Fruit fly (Drosophila melanogaster) whole organism, embryonic: ENCODE data around the gene CG32939.
A peak's percentile ranks its signal among the peaks of the same experiment; 100 is the strongest.

Experiments used
- Asciz ChIP-seq: fragments of 200-800 bp; sonication (Bioruptor generic); optimal IDR thresholded peaks from 2 replicates; lab custom pipeline; 2017; ENCODE audit warnings: missing biosample characterization, mild to moderate bottlenecking, missing genetic modification characterization, missing genetic modification reagents
- Atf3 ChIP-seq: fragments of 200-800 bp; sonication (Bioruptor generic); optimal IDR thresholded peaks from 3 replicates; lab custom pipeline; 2016; ENCODE audit warnings: missing biosample characterization, missing genetic modification characterization
- Atf6 ChIP-seq: fragments of 200-800 bp; sonication (Bioruptor generic); IDR thresholded peaks from 2 replicates; pipeline ENCODE4 v1.3.6; 2022; ENCODE audit warnings: missing biosample characterization, missing genetic modification characterization
- CG11398 ChIP-seq: fragments of 200-800 bp; sonication (Bioruptor generic); optimal IDR thresholded peaks from 2 replicates; lab custom pipeline; 2016; ENCODE audit warnings: missing biosample characterization, missing genetic modification characterization
- CG12744 ChIP-seq: fragments of 200-800 bp; sonication (Bioruptor generic); optimal IDR thresholded peaks from 2 replicates; lab custom pipeline; 2016; ENCODE audit warnings: missing biosample characterization, missing genetic modification characterization
- CG1602 ChIP-seq: fragments of 200-800 bp; sonication (Bioruptor generic); optimal IDR thresholded peaks from 3 replicates; lab custom pipeline; 2016; ENCODE audit warnings: missing biosample characterization, missing genetic modification characterization
- CG1603 ChIP-seq: fragments of 200-800 bp; sonication (Bioruptor generic); optimal IDR thresholded peaks from 2 replicates; lab custom pipeline; 2019; ENCODE audit warnings: missing biosample characterization, mild to moderate bottlenecking, missing genetic modification characterization, moderate library complexity
- CG16813 ChIP-seq: fragments of 200-800 bp; sonication (Bioruptor generic); IDR thresholded peaks from 3 replicates; pipeline ENCODE4 v1.3.6; 2022; ENCODE audit warnings: missing biosample characterization, missing genetic modification characterization; ENCODE audit not compliant: partially characterized antibody
- CG33213 ChIP-seq: fragments of 200-800 bp; sonication (Bioruptor generic); optimal IDR thresholded peaks from 3 replicates; lab custom pipeline; 2016; ENCODE audit warnings: missing biosample characterization, missing genetic modification characterization
- CG6175 ChIP-seq: fragments of 200-800 bp; sonication (Bioruptor generic); IDR thresholded peaks from 3 replicates; pipeline ENCODE4 v1.3.6; 2022; ENCODE audit warnings: missing biosample characterization, missing genetic modification characterization
- CG7963 ChIP-seq: fragments of 200-800 bp; sonication (Bioruptor generic); IDR thresholded peaks from 3 replicates; pipeline ENCODE4 v1.3.6; 2022; ENCODE audit warnings: missing biosample characterization, missing genetic modification characterization; ENCODE audit not compliant: partially characterized antibody
- CG8478 ChIP-seq: fragments of >200 bp; optimal IDR thresholded peaks from 2 replicates; lab custom pipeline; 2018
- CG9437 ChIP-seq: fragments of 200-800 bp; sonication (Bioruptor generic); optimal IDR thresholded peaks from 2 replicates; lab custom pipeline; 2018; ENCODE audit warnings: missing biosample characterization, mild to moderate bottlenecking, missing genetic modification characterization
- CG9727 ChIP-seq: fragments of 200-800 bp; sonication (Bioruptor generic); optimal IDR thresholded peaks from 3 replicates; lab custom pipeline; 2017; ENCODE audit warnings: missing biosample characterization, mild to moderate bottlenecking, missing genetic modification characterization
- Camta ChIP-seq: fragments of 200-800 bp; sonication (Bioruptor generic); optimal IDR thresholded peaks from 2 replicates; lab custom pipeline; 2016; ENCODE audit warnings: missing biosample characterization, missing genetic modification characterization
- CkIIα-i1 ChIP-seq: fragments of 200-800 bp; sonication (Bioruptor generic); IDR thresholded peaks from 2 replicates; pipeline ENCODE4 v1.3.6; 2022; ENCODE audit warnings: missing biosample characterization, missing genetic modification characterization
- Dip3 ChIP-seq: fragments of 200-800 bp; sonication (Bioruptor generic); optimal IDR thresholded peaks from 3 replicates; lab custom pipeline; 2016; ENCODE audit warnings: missing biosample characterization, missing genetic modification characterization
- Doc3 ChIP-seq: fragments of 200-800 bp; sonication (Bioruptor generic); IDR thresholded peaks from 3 replicates; pipeline ENCODE4 v1.3.6; 2022; ENCODE audit warnings: missing biosample characterization, missing genetic modification characterization; ENCODE audit not compliant: partially characterized antibody
- E2f1 ChIP-seq: fragments of 200-800 bp; sonication (Bioruptor generic); IDR thresholded peaks from 2 replicates; pipeline ENCODE4 v1.3.6; 2022; ENCODE audit warnings: missing biosample characterization, missing genetic modification characterization
- GATAe ChIP-seq: fragments of 200-800 bp; sonication (Bioruptor generic); conservative IDR thresholded peaks from 2 replicates; pipeline ENCODE4 v1.3.6; 2022; ENCODE audit warnings: missing biosample characterization, missing genetic modification characterization
- HLHmδ ChIP-seq: fragments of 200-800 bp; sonication (Bioruptor generic); optimal IDR thresholded peaks from 2 replicates; lab custom pipeline; 2018; ENCODE audit warnings: missing biosample characterization, mild to moderate bottlenecking, missing genetic modification characterization, moderate library complexity
- Hmx ChIP-seq: fragments of 200-800 bp; sonication (Bioruptor generic); optimal IDR thresholded peaks from 2 replicates; lab custom pipeline; 2016; ENCODE audit warnings: missing biosample characterization, missing genetic modification characterization
- Hr39 ChIP-seq: fragments of >200 bp; optimal IDR thresholded peaks from 2 replicates; lab custom pipeline; 2017
- Lpt ChIP-seq: fragments of >200 bp; optimal IDR thresholded peaks from 2 replicates; lab custom pipeline; 2018; ENCODE audit warnings: missing biosample characterization, missing genetic modification characterization
- Mrtf ChIP-seq: fragments of 200-800 bp; sonication (Bioruptor generic); IDR thresholded peaks from 3 replicates; pipeline ENCODE4 v1.3.6; 2022; ENCODE audit warnings: missing biosample characterization, missing genetic modification characterization
- Myb ChIP-seq: fragments of 200-800 bp; sonication (Bioruptor generic); optimal IDR thresholded peaks from 2 replicates; lab custom pipeline; 2016; ENCODE audit warnings: missing biosample characterization, missing genetic modification characterization
- NC2α ChIP-seq: fragments of 200-800 bp; sonication (Bioruptor generic); optimal IDR thresholded peaks from 2 replicates; lab custom pipeline; 2016; ENCODE audit warnings: missing biosample characterization, missing genetic modification characterization
- NK7.1 ChIP-seq: fragments of 200-800 bp; sonication (Bioruptor generic); optimal IDR thresholded peaks from 3 replicates; lab custom pipeline; 2016; ENCODE audit warnings: missing biosample characterization, missing genetic modification characterization
- Oaz ChIP-seq: fragments of 200-800 bp; sonication (Bioruptor generic); IDR thresholded peaks from 2 replicates; pipeline ENCODE4 v1.3.6; 2022; ENCODE audit warnings: missing biosample characterization, missing genetic modification characterization
- Oli ChIP-seq: fragments of 200-800 bp; sonication (Bioruptor generic); optimal IDR thresholded peaks from 2 replicates; lab custom pipeline; 2018; ENCODE audit warnings: missing biosample characterization, mild to moderate bottlenecking, missing genetic modification characterization, moderate library complexity
- Pdp1 ChIP-seq, 2 experiments: fragments of 200-800 bp; sonication (Bioruptor generic); optimal IDR thresholded peaks; 3 replicates each; lab custom pipeline; 2016; ENCODE audit warnings: missing biosample characterization in 2 of 2, missing genetic modification characterization in 2 of 2, mild to moderate bottlenecking in 1 of 2, moderate library complexity in 1 of 2
- Rfx ChIP-seq: fragments of 200-800 bp; sonication (Bioruptor generic); IDR thresholded peaks from 2 replicates; pipeline ENCODE4 v1.3.6; 2022; ENCODE audit warnings: missing biosample characterization, missing genetic modification characterization
- Six4 ChIP-seq: fragments of 200-800 bp; sonication (Bioruptor generic); optimal IDR thresholded peaks from 2 replicates; lab custom pipeline; 2016; ENCODE audit warnings: missing biosample characterization, missing genetic modification characterization
- az2 ChIP-seq: fragments of 200-800 bp; sonication (Bioruptor generic); optimal IDR thresholded peaks from 3 replicates; lab custom pipeline; 2016; ENCODE audit warnings: missing biosample characterization, missing genetic modification characterization
- bcd ChIP-seq: fragments of 200-800 bp; sonication (Bioruptor generic); optimal IDR thresholded peaks from 2 replicates; lab custom pipeline; 2017; ENCODE audit warnings: missing biosample characterization, mild to moderate bottlenecking, missing genetic modification characterization
- btn ChIP-seq: fragments of 200-800 bp; sonication (Bioruptor generic); optimal IDR thresholded peaks from 2 replicates; lab custom pipeline; 2016; ENCODE audit warnings: missing biosample characterization, missing genetic modification characterization
- crc ChIP-seq: fragments of 200-800 bp; sonication (Bioruptor generic); optimal IDR thresholded peaks from 2 replicates; lab custom pipeline; 2016; ENCODE audit warnings: missing biosample characterization, missing genetic modification characterization
- crp ChIP-seq, 2 experiments: fragments of 200-800 bp; sonication (Bioruptor generic); optimal IDR thresholded peaks; 2 replicates in 1 of 2; 3 replicates in 1 of 2; lab custom pipeline; 2017; ENCODE audit warnings: missing biosample characterization in 2 of 2, missing genetic modification characterization in 2 of 2, mild to moderate bottlenecking in 1 of 2, moderate library complexity in 1 of 2
- hb ChIP-seq: fragments of 200-800 bp; sonication (Bioruptor generic); IDR thresholded peaks from 3 replicates; pipeline ENCODE4 v1.3.6; 2022; ENCODE audit warnings: missing biosample characterization, missing genetic modification characterization; ENCODE audit not compliant: partially characterized antibody
- kay ChIP-seq: fragments of 200-800 bp; sonication (Bioruptor generic); optimal IDR thresholded peaks from 2 replicates; lab custom pipeline; 2016; ENCODE audit warnings: missing biosample characterization, missing genetic modification characterization
- klu ChIP-seq: fragments of 200-800 bp; sonication (Bioruptor generic); IDR thresholded peaks from 2 replicates; pipeline ENCODE4 v1.3.6; 2022; ENCODE audit warnings: missing biosample characterization, missing genetic modification characterization
- lmd ChIP-seq: fragments of 200-800 bp; sonication (Bioruptor generic); IDR thresholded peaks from 2 replicates; pipeline ENCODE4 v1.3.6; 2022; ENCODE audit warnings: missing biosample characterization, missing genetic modification characterization
- luna ChIP-seq: fragments of 200-800 bp; sonication (Bioruptor generic); optimal IDR thresholded peaks from 2 replicates; lab custom pipeline; 2016; ENCODE audit warnings: missing biosample characterization, missing genetic modification characterization
- oc ChIP-seq: fragments of 200-800 bp; sonication (Bioruptor generic); optimal IDR thresholded peaks from 2 replicates; lab custom pipeline; 2018; ENCODE audit warnings: missing biosample characterization, mild to moderate bottlenecking, missing genetic modification characterization, moderate library complexity
- otp ChIP-seq: fragments of 200-800 bp; sonication (Bioruptor generic); IDR thresholded peaks from 3 replicates; pipeline ENCODE4, ENCODE4 v1.3.6; 2022; ENCODE audit warnings: missing biosample characterization, missing genetic modification characterization
- ranshi ChIP-seq: fragments of 200-800 bp; sonication (Bioruptor generic); IDR thresholded peaks from 2 replicates; pipeline ENCODE4 v1.3.6; 2022; ENCODE audit warnings: missing biosample characterization, missing genetic modification characterization
- sc ChIP-seq, 3 experiments: fragments of >200 bp in 2 of 3; fragments of 200-800 bp in 1 of 3; sonication (Bioruptor generic) in 1 of 3; optimal IDR thresholded peaks; 2 replicates in 2 of 3; 3 replicates in 1 of 3; lab custom pipeline; 2017; ENCODE audit warnings: mild to moderate bottlenecking in 1 of 3, missing biosample characterization in 1 of 3, missing genetic modification characterization in 1 of 3, missing genetic modification reagents in 1 of 3
- slou ChIP-seq: fragments of 200-800 bp; sonication (Bioruptor generic); optimal IDR thresholded peaks from 3 replicates; lab custom pipeline; 2016; ENCODE audit warnings: missing biosample characterization, missing genetic modification characterization
- sr ChIP-seq: fragments of 200-800 bp; sonication (Bioruptor generic); IDR thresholded peaks from 3 replicates; pipeline ENCODE4 v1.3.6; 2022; ENCODE audit warnings: missing biosample characterization, missing genetic modification characterization
- tap ChIP-seq: fragments of 200-800 bp; optimal IDR thresholded peaks from 3 replicates; lab custom pipeline; 2019; ENCODE audit warnings: missing biosample characterization, mild to moderate bottlenecking, missing genetic modification characterization, moderate library complexity
- unpg ChIP-seq: fragments of 200-800 bp; sonication (Bioruptor generic); optimal IDR thresholded peaks from 3 replicates; lab custom pipeline; 2018; ENCODE audit warnings: missing biosample characterization, mild to moderate bottlenecking, missing genetic modification characterization, moderate library complexity
- zfh1 ChIP-seq: fragments of 200-800 bp; sonication (Bioruptor generic); IDR thresholded peaks from 3 replicates; pipeline ENCODE4 v1.3.6; 2022; ENCODE audit warnings: missing biosample characterization, missing genetic modification characterization

Gene CG32939

dm6 chr3R:9677734-9678341 lies 15.0 kb upstream of the CG32939 start, which contains the start of gene p23 (continued):
- no peak for TF ChIP-seq otp
- TF ChIP-seq oc (tag; lab: Kevin White, UChicago), result no peak
- TF ChIP-seq Oaz (GFP tag; lab: Robert Waterston, UW), result no peak
- TF ChIP-seq CG8478 (lab: Kevin White, UChicago), result no peak
- TF ChIP-seq sr (GFP tag; lab: Robert Waterston, UW), result no peak
- TF ChIP-seq Asciz (GFP tag; lab: Kevin White, UChicago), result no peak
- TF ChIP-seq az2 (GFP tag; lab: Kevin White, UChicago), result no peak
- no peak for TF ChIP-seq slou
- no peak for TF ChIP-seq lmd (GFP tag; lab: Robert Waterston, UW)
- no peak for TF ChIP-seq sc (optimal IDR thresholded peaks at IDR 0.05; lab: Kevin White, UChicago)
- no peak for TF ChIP-seq sc (GFP tag; optimal IDR thresholded peaks at IDR 0.05; lab: Kevin White, UChicago)
- TF ChIP-seq GATAe (GFP tag; lab: Robert Waterston, UW), result no peak
- no peak for TF ChIP-seq luna (GFP tag; lab: Kevin White, UChicago)
- no peak for TF ChIP-seq CG6175 (GFP tag; lab: Robert Waterston, UW)
- no peak for TF ChIP-seq Dip3
- no peak for TF ChIP-seq HLHmδ (GFP tag; lab: Kevin White, UChicago)
- TF ChIP-seq CG12744 (GFP tag; lab: Kevin White, UChicago), result no peak
- no peak for TF ChIP-seq Hmx (GFP tag; lab: Kevin White, UChicago)
- no peak for TF ChIP-seq CG11398 (GFP tag; lab: Kevin White, UChicago)
- no peak; the same call in 2 of the 3 replicates for TF ChIP-seq zfh1
- no peak for TF ChIP-seq NK7.1 (GFP tag; lab: Kevin White, UChicago)
- no peak for TF ChIP-seq Doc3 (GFP tag; lab: Robert Waterston, UW)
- TF ChIP-seq Oli (tag; lab: Kevin White, UChicago), result no peak
- no peak for TF ChIP-seq Hr39 (lab: Kevin White, UChicago)
- no peak for TF ChIP-seq CG9727
- TF ChIP-seq CG1603, result peak; percentile 86
- TF ChIP-seq btn, result no peak
- TF ChIP-seq CG9437 (GFP tag; lab: Kevin White, UChicago), result peak; percentile 58
- no peak for TF ChIP-seq ranshi (GFP tag; lab: Robert Waterston, UW)
- TF ChIP-seq Rfx (GFP tag; lab: Robert Waterston, UW), result peak; percentile 63
- no peak for TF ChIP-seq Camta (GFP tag; lab: Kevin White, UChicago)
- no peak for TF ChIP-seq Atf3 (GFP tag; lab: Kevin White, UChicago)
- no peak for TF ChIP-seq CG1602 (GFP tag; lab: Kevin White, UChicago)
- no peak for TF ChIP-seq unpg (GFP tag; lab: Kevin White, UChicago)
- TF ChIP-seq hb (GFP tag; lab: Robert Waterston, UW), result no peak
- peak; percentile 69 for TF ChIP-seq CG33213 (GFP tag; lab: Kevin White, UChicago)
- peak; percentile 81 for TF ChIP-seq Myb (GFP tag; lab: Kevin White, UChicago)
- TF ChIP-seq crp (GFP tag; optimal IDR thresholded peaks at IDR 0.05; lab: Kevin White, UChicago), result peak in 1 of 2 experiments; percentile 11
- TF ChIP-seq kay (GFP tag; lab: Kevin White, UChicago), result no peak
- peak; percentile 62 for TF ChIP-seq CG16813 (GFP tag; lab: Robert Waterston, UW)
- no peak for TF ChIP-seq CG7963 (GFP tag; lab: Robert Waterston, UW)
- TF ChIP-seq tap, result no peak
- no peak for TF ChIP-seq Six4
- TF ChIP-seq crc, result no peak
- no peak for TF ChIP-seq E2f1 (GFP tag; lab: Robert Waterston, UW)
- TF ChIP-seq CkIIα-i1 (GFP tag; lab: Robert Waterston, UW), result no peak
- TF ChIP-seq bcd (GFP tag; lab: Kevin White, UChicago), result no peak
- TF ChIP-seq Atf6 (GFP tag; lab: Robert Waterston, UW), result no peak
- peak in 1 of 2 experiments; percentile 86 for TF ChIP-seq Pdp1 (GFP tag; optimal IDR thresholded peaks at IDR 0.05; lab: Kevin White, UChicago)
- no peak for TF ChIP-seq Mrtf (GFP tag; lab: Robert Waterston, UW)
- no peak for TF ChIP-seq Lpt (GFP tag; lab: Kevin White, UChicago)
- no peak for TF ChIP-seq klu (GFP tag; lab: Robert Waterston, UW)
- no peak for TF ChIP-seq NC2α (GFP tag; lab: Kevin White, UChicago)
